Worm (Caenorhabditis elegans) whole organism, L4 larva: Measurements from ENCODE around the gene F54D5.3.

ENCODE experiments used
- D1046.2 ChIP-seq: fragments of 200-800 bp; sonication (Bioruptor generic); IDR thresholded peaks from 2 replicates; pipeline ENCODE4 v1.3.6; 2022; ENCODE audit warnings: missing genetic modification characterization, missing compliant biosample characterization
- F49E8.2 ChIP-seq: sonication (generic microtip); optimal IDR thresholded peaks from 2 replicates; lab custom pipeline; 2016; ENCODE audit warnings: missing compliant biosample characterization, mild to moderate bottlenecking, missing genetic modification characterization, borderline replicate concordance
- R02D3.7 ChIP-seq: fragments of 150-350 bp; sonication (generic microtip); optimal IDR thresholded peaks from 3 replicates; lab custom pipeline; 2014; ENCODE audit warnings: missing biosample characterization, missing genetic modification characterization
- ceh-20 ChIP-seq: fragments of 200-800 bp; sonication (Bioruptor generic); IDR thresholded peaks from 2 replicates; pipeline ENCODE4 v1.3.6; 2022; ENCODE audit warnings: missing genetic modification reagents, missing genetic modification characterization, missing compliant biosample characterization
- daf-19 ChIP-seq: fragments of 200-800 bp; sonication (Bioruptor generic); conservative IDR thresholded peaks from 2 replicates; pipeline ENCODE4 v1.3.6; 2022; ENCODE audit warnings: missing genetic modification characterization, missing compliant biosample characterization
- duxl-1 ChIP-seq: sonication (generic microtip); optimal IDR thresholded peaks from 2 replicates; lab custom pipeline; 2016; ENCODE audit warnings: mild to moderate bottlenecking, missing genetic modification characterization, moderate library complexity, missing compliant biosample characterization; ENCODE audit not compliant: poor library complexity
- dve-1 ChIP-seq: sonication (generic microtip); optimal IDR thresholded peaks from 2 replicates; lab custom pipeline; 2017; ENCODE audit warnings: antibody characterized with exemption, mild to moderate bottlenecking, missing genetic modification characterization, missing compliant biosample characterization; ENCODE audit not compliant: insufficient read depth
- nhr-11 ChIP-seq: fragments of 150-350 bp; optimal IDR thresholded peaks from 2 replicates; lab custom pipeline; 2014; ENCODE audit warnings: missing biosample characterization, missing genetic modification characterization
- pqm-1 ChIP-seq: sonication (generic microtip); optimal IDR thresholded peaks from 2 replicates; lab custom pipeline; 2017; ENCODE audit warnings: missing biosample characterization, missing genetic modification characterization
- rbr-2 ChIP-seq: sonication (generic microtip); optimal IDR thresholded peaks from 2 replicates; lab custom pipeline; 2016; ENCODE audit warnings: missing genotype, missing genetic modification characterization, missing compliant biosample characterization
- tag-97 ChIP-seq: fragments of 200-800 bp; sonication (Bioruptor generic); IDR thresholded peaks from 2 replicates; pipeline ENCODE4 v1.3.6; 2022; ENCODE audit warnings: missing genetic modification characterization, missing compliant biosample characterization
- unc-39 ChIP-seq: sonication (generic microtip); optimal IDR thresholded peaks from 2 replicates; lab custom pipeline; 2017; ENCODE audit warnings: missing biosample characterization, missing genetic modification characterization
- unc-62 ChIP-seq, 3 experiments: fragments of 150-350 bp in 1 of 3; sonication (generic microtip); optimal IDR thresholded peaks in 2 of 3; peaks in 1 of 3; 1 replicate in 1 of 3; 2 replicates in 2 of 3; lab custom pipeline; 2014 to 2017; ENCODE audit warnings: missing biosample characterization in 3 of 3, missing genetic modification characterization in 3 of 3, missing genetic modification reagents in 3 of 3, missing genotype in 1 of 3

- TF ChIP-seq rbr-2 (no peak), nhr-11 (no peak), D1046.2 (no peak), ceh-20 (no peak), unc-39 (no peak), R02D3.7 (tag; lab: Kevin White, UChicago) (no peak), pqm-1 (tag; lab: Kevin White, UChicago) (no peak), daf-19 (no peak), duxl-1 (tag; lab: Kevin White, UChicago) (no peak), unc-62 (GFP tag; optimal IDR thresholded peaks at IDR 0.05 in 1 of 2; lab: Kevin White, UChicago) (no peak), unc-62 (tag; optimal IDR thresholded peaks at IDR 0.05; lab: Kevin White, UChicago) (no peak), tag-97 (no peak), dve-1 (tag; lab: Kevin White, UChicago) (no peak), F49E8.2 (tag; lab: Kevin White, UChicago) (no peak)
Observed at ce11 chrII:11564127-11564526, 7.5 kb upstream of the F54D5.3 start, which contains the start of gene F54D5.15.
